Worm (Caenorhabditis elegans): ENCODE measurements around the gene ZK470.2.

ZK470.2 gene

DNA sequence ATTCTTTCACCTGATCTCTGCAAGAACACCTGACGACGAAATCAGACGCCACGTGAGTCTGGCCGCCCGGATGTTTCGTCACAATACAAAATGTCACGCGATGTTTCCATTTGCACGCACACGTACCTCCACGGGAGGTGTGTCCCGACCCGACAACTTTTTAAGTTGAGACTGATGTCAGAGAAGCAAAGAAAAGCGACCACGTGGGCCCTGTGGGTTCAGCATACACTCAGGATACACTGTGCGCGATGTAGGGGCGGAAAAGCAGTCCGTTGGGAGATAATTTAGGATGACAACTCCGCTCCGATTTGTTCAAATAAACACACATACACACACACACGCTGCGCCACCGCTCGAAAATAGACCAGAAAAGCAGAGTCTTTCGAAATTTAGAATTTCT, 7.2 kb downstream of the ZK470.2 start (continued):
- peak; percentile 20 for TF ChIP-seq snpc-4 (tag; optimal IDR thresholded peaks at IDR 0.05)
- no peak for TF ChIP-seq aly-2 (tag; optimal IDR thresholded peaks at IDR 0.05)
- TF ChIP-seq mdl-1 (tag; optimal IDR thresholded peaks at IDR 0.05) = peak; percentile 80 to 93
- TF ChIP-seq ZK546.5 (tag; optimal IDR thresholded peaks at IDR 0.05) = no peak
- TF ChIP-seq zag-1 (tag; optimal IDR thresholded peaks at IDR 0.05) = peak; percentile 17
- no peak for TF ChIP-seq nhr-11 (tag; optimal IDR thresholded peaks at IDR 0.05)
- TF ChIP-seq mbf-1 (tag; optimal IDR thresholded peaks at IDR 0.05) = no peak
- TF ChIP-seq egl-27 (tag; optimal IDR thresholded peaks at IDR 0.05) = no peak
- TF ChIP-seq nhr-10 (tag; optimal IDR thresholded peaks at IDR 0.05) = no peak
- TF ChIP-seq dmd-4 (tag; optimal IDR thresholded peaks at IDR 0.05) = no peak
- TF ChIP-seq sma-9 (GFP tag; optimal IDR thresholded peaks at IDR 0.05) = peak; percentile 100
- TF ChIP-seq sma-9 (tag; optimal IDR thresholded peaks at IDR 0.05) = peak; percentile 74
- peak; percentile 86 for TF ChIP-seq nhr-21 (tag; optimal IDR thresholded peaks at IDR 0.05)
- peak; percentile 89 for TF ChIP-seq sem-4 (tag; optimal IDR thresholded peaks at IDR 0.05)
- TF ChIP-seq skn-1 (tag; optimal IDR thresholded peaks at IDR 0.05) = no peak
- TF ChIP-seq R02D3.7 (tag; optimal IDR thresholded peaks at IDR 0.05) = no peak
- no peak for TF ChIP-seq ama-1 (optimal IDR thresholded peaks at IDR 0.05)
- TF ChIP-seq nhr-12 (tag; optimal IDR thresholded peaks at IDR 0.05) = peak; percentile 27
- no peak for TF ChIP-seq alr-1 (tag; optimal IDR thresholded peaks at IDR 0.05)
- peak; percentile 50 for TF ChIP-seq mab-5 (tag; optimal IDR thresholded peaks at IDR 0.05)

DNA sequence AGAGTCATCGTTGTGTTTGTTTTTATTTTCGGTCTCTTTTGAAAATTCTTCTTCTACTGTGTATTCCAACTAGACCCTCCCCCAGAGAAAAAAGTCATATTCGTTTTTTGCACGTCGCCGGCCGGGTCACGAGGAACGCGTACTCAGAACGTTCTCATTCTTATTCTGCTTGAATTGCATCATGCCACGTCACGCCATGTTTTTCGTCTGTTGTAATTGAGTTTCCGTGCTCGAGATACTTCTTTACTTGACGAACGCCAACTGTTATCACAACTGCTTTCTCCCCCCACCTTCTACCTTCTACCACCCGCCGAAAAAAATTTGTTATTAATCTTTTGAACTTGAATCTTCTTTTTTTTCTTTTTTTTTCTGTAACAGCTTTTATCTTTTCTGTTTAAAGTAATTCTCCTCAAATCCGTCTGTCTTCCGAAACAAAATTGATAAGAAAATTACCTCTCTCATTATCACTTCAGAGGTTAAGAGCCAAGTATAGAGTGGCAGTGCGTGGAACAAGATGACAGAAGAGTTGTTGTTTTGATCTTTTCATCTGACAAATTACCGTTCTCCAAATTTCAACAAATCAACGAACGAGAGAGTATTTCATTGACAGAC, 7.8 kb downstream of the ZK470.2 start:
- no peak for TF ChIP-seq skn-1 (tag; optimal IDR thresholded peaks at IDR 0.05)
- no peak for TF ChIP-seq unc-55 (GFP tag; optimal IDR thresholded peaks at IDR 0.05)
- TF ChIP-seq nhr-6 (tag; optimal IDR thresholded peaks at IDR 0.05) = peak; percentile 42
- no peak for TF ChIP-seq elt-3 (tag; optimal IDR thresholded peaks at IDR 0.05)
- peak; percentile 99 for TF ChIP-seq nhr-129 (tag; optimal IDR thresholded peaks at IDR 0.05)
- no peak for TF ChIP-seq ceh-82 (tag; optimal IDR thresholded peaks at IDR 0.05)
- no peak for TF ChIP-seq nhr-10 (tag; optimal IDR thresholded peaks at IDR 0.05)
- TF ChIP-seq alr-1 (tag; optimal IDR thresholded peaks at IDR 0.05) = no peak
- TF ChIP-seq nhr-77 (tag; optimal IDR thresholded peaks at IDR 0.05) = no peak
- no peak for TF ChIP-seq elt-1 (tag; optimal IDR thresholded peaks at IDR 0.05)
- TF ChIP-seq lin-39 (tag; optimal IDR thresholded peaks at IDR 0.05) = no peak
- peak in 1 of 2 experiments; percentile 64 for TF ChIP-seq lsy-2 (tag; optimal IDR thresholded peaks at IDR 0.05)
- TF ChIP-seq crh-2 (tag; optimal IDR thresholded peaks at IDR 0.05) = peak; percentile 99
- TF ChIP-seq ceh-16 (tag; optimal IDR thresholded peaks at IDR 0.05) = no peak
- no peak for TF ChIP-seq nhr-23 (tag; optimal IDR thresholded peaks at IDR 0.05)
- no peak for TF ChIP-seq snpc-4 (tag; optimal IDR thresholded peaks at IDR 0.05)
- TF ChIP-seq blmp-1 (tag; optimal IDR thresholded peaks at IDR 0.05; ENCODE audit: insufficient read depth) = no peak
- TF ChIP-seq sem-4 (tag; optimal IDR thresholded peaks at IDR 0.05) = no peak
- TF ChIP-seq Y55F3AM.14 (GFP tag; optimal IDR thresholded peaks at IDR 0.05) = no peak
- no peak for TF ChIP-seq dmd-4 (tag; optimal IDR thresholded peaks at IDR 0.05)
- no peak for TF ChIP-seq R02D3.7 (tag; optimal IDR thresholded peaks at IDR 0.05)
- TF ChIP-seq nhr-25 (tag; optimal IDR thresholded peaks at IDR 0.05) = no peak
- TF ChIP-seq lin-11 (tag; optimal IDR thresholded peaks at IDR 0.05) = peak; percentile 74
- TF ChIP-seq nhr-11 (tag; optimal IDR thresholded peaks at IDR 0.05) = no peak
- TF ChIP-seq fos-1 (tag; optimal IDR thresholded peaks at IDR 0.05) = peak; percentile 35
- TF ChIP-seq mbf-1 (tag; optimal IDR thresholded peaks at IDR 0.05) = no peak
- TF ChIP-seq ztf-4 (tag; optimal IDR thresholded peaks at IDR 0.05) = peak; percentile 80
- no peak for TF ChIP-seq F13H6.1 (tag; optimal IDR thresholded peaks at IDR 0.05)
- no peak for TF ChIP-seq ztf-1 (GFP tag; conservative IDR thresholded peaks at IDR 0.05)
- no peak for TF ChIP-seq mdl-1 (tag; optimal IDR thresholded peaks at IDR 0.05)
- TF ChIP-seq nhr-21 (tag; optimal IDR thresholded peaks at IDR 0.05) = peak; percentile 36
- no peak for TF ChIP-seq ztf-11 (tag; optimal IDR thresholded peaks at IDR 0.05)
- TF ChIP-seq nhr-237 (tag; optimal IDR thresholded peaks at IDR 0.05) = no peak
- no peak for TF ChIP-seq egl-27 (tag; optimal IDR thresholded peaks at IDR 0.05)
- no peak for TF ChIP-seq peb-1 (tag; optimal IDR thresholded peaks at IDR 0.05)
- no peak for TF ChIP-seq lin-13 (GFP tag; optimal IDR thresholded peaks at IDR 0.05)
- TF ChIP-seq aly-2 (tag; optimal IDR thresholded peaks at IDR 0.05) = no peak
- no peak for TF ChIP-seq zag-1 (tag; optimal IDR thresholded peaks at IDR 0.05)
- TF ChIP-seq C34F6.9 (tag; optimal IDR thresholded peaks at IDR 0.05) = peak; percentile 61
- TF ChIP-seq unc-62 (GFP tag; optimal IDR thresholded peaks at IDR 0.05) = no peak
- TF ChIP-seq gmeb-1 (tag; optimal IDR thresholded peaks at IDR 0.05) = no peak
- TF ChIP-seq mab-5 (tag; optimal IDR thresholded peaks at IDR 0.05) = no peak
- TF ChIP-seq unc-39 (tag; optimal IDR thresholded peaks at IDR 0.05) = no peak
- TF ChIP-seq ZK546.5 (tag; optimal IDR thresholded peaks at IDR 0.05) = no peak
- no peak for TF ChIP-seq sma-3 (GFP tag; optimal IDR thresholded peaks at IDR 0.05)
- TF ChIP-seq nhr-12 (tag; optimal IDR thresholded peaks at IDR 0.05) = no peak
- peak; percentile 74 for TF ChIP-seq sma-9 (GFP tag; optimal IDR thresholded peaks at IDR 0.05)
- TF ChIP-seq sma-9 (tag; optimal IDR thresholded peaks at IDR 0.05) = no peak
- no peak for TF ChIP-seq ama-1 (optimal IDR thresholded peaks at IDR 0.05)
